Worm (Caenorhabditis elegans) whole organism, L2 larva: Measurements from ENCODE around the gene F53C3.8.
A peak's percentile ranks its signal among the peaks of the same experiment; 100 is the strongest.

Experiments used
- C34F6.9 ChIP-seq: fragments of 150-350 bp; optimal IDR thresholded peaks from 2 replicates; lab custom pipeline; 2014; ENCODE audit warnings: missing biosample characterization, missing genetic modification characterization
- F13H6.1 ChIP-seq: sonication (generic microtip); optimal IDR thresholded peaks from 2 replicates; lab custom pipeline; 2016; ENCODE audit warnings: missing genetic modification characterization, missing compliant biosample characterization
- elt-3 ChIP-seq: sonication (generic microtip); optimal IDR thresholded peaks from 2 replicates; lab custom pipeline; 2017; ENCODE audit warnings: missing biosample characterization, missing genetic modification characterization
- lsy-2 ChIP-seq, 2 experiments: fragments of 150-350 bp in 1 of 2; sonication (generic microtip) in 1 of 2; optimal IDR thresholded peaks; 2 replicates each; lab custom pipeline; 2014 to 2017; ENCODE audit warnings: missing biosample characterization in 2 of 2, missing genetic modification characterization in 2 of 2

ce11 chrII:3897758-3898494, 6.7 kb downstream of the F53C3.8 start, which contains the start of gene F53C3.6:
- TF ChIP-seq lsy-2 (tag; optimal IDR thresholded peaks at IDR 0.05; lab: Kevin White, UChicago) (peak; percentile 11 to 78), C34F6.9 (peak; percentile 91), elt-3 (tag; lab: Kevin White, UChicago) (no peak), F13H6.1 (tag; lab: Kevin White, UChicago) (peak; percentile 81)
